Fruit fly (Drosophila melanogaster) whole organism, pupa: ENCODE data around the gene side-III.

Experiments used
- CG15710 ChIP-seq: fragments of 200-800 bp; sonication (Bioruptor generic); optimal IDR thresholded peaks from 2 replicates; lab custom pipeline; 2018; ENCODE audit warnings: missing biosample characterization, mild to moderate bottlenecking, missing genetic modification characterization, moderate library complexity
- CG32121 ChIP-seq: fragments of 200-800 bp; sonication (Bioruptor generic); IDR thresholded peaks from 2 replicates; pipeline ENCODE4 v1.3.6; 2022; ENCODE audit warnings: missing biosample characterization, missing genetic modification characterization
- CG34367 ChIP-seq: fragments of 200-800 bp; sonication (Bioruptor generic); optimal IDR thresholded peaks from 2 replicates; lab custom pipeline; 2018; ENCODE audit warnings: missing biosample characterization, mild to moderate bottlenecking, missing genetic modification characterization
- CG4496 ChIP-seq: fragments of 200-800 bp; sonication (Bioruptor generic); IDR thresholded peaks from 3 replicates; pipeline ENCODE4 v1.3.6; 2022; ENCODE audit warnings: missing biosample characterization, missing genetic modification characterization
- CG8159 ChIP-seq: fragments of 200-800 bp; sonication (Bioruptor generic); optimal IDR thresholded peaks from 3 replicates; lab custom pipeline; 2018; ENCODE audit warnings: missing biosample characterization, mild to moderate bottlenecking, missing genetic modification characterization, moderate library complexity
- D1 ChIP-seq: fragments of 200-800 bp; sonication (Bioruptor generic); optimal IDR thresholded peaks from 2 replicates; lab custom pipeline; 2018; ENCODE audit warnings: missing biosample characterization, mild to moderate bottlenecking, missing genetic modification characterization, moderate library complexity
- EcR ChIP-seq: fragments of 200-800 bp; sonication (Bioruptor generic); optimal IDR thresholded peaks from 3 replicates; lab custom pipeline; 2019; ENCODE audit warnings: missing biosample characterization, missing genetic modification characterization, mild to moderate bottlenecking, moderate library complexity, missing genetic modification reagents
- Pif1A ChIP-seq: fragments of 200-800 bp; sonication (Bioruptor generic); optimal IDR thresholded peaks from 3 replicates; lab custom pipeline; 2016; ENCODE audit warnings: missing biosample characterization, missing genetic modification characterization
- Pif1B ChIP-seq: fragments of 200-800 bp; sonication (Bioruptor generic); optimal IDR thresholded peaks from 3 replicates; lab custom pipeline; 2016; ENCODE audit warnings: missing biosample characterization, missing genetic modification characterization

- TF ChIP-seq CG15710 (tag; lab: Kevin White, UChicago) = no peak
- TF ChIP-seq CG32121 (GFP tag; lab: Robert Waterston, UW) = no peak
- TF ChIP-seq EcR = no peak
- TF ChIP-seq CG4496 = no peak
- TF ChIP-seq Pif1A (GFP tag; lab: Kevin White, UChicago) = no peak
- TF ChIP-seq CG8159 (tag; lab: Kevin White, UChicago) = no peak
- TF ChIP-seq Pif1B (GFP tag; lab: Kevin White, UChicago) = no peak
- no peak for TF ChIP-seq D1 (tag; lab: Kevin White, UChicago)
- peak; percentile 31 for TF ChIP-seq CG34367
These were observed 103.1 kb downstream of the side-III start, which contains the start of the genes disp and ECSIT for dm6 chr3R:5856215-5856614.
